Worm (Caenorhabditis elegans): Measurements from ENCODE around the gene C07A12.2.

Gene C07A12.2

DNA sequence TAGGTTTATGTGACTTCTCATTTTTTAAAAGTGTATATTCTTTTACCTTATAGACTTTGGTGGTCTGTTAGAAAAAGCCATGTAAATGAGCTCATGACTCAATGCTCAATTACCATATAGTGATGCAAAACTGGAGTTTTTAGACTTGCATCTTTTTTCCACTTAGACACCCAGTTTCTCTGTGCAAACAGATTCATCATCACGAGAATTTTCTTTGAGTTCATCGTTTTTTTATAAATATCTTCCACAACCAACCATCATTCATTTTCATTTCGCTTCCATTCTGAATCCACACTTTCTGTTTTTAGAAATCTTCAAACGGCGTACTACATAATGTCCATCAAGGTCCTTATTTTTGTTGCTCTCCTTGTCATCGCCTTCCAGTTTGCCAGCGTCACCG, at the start of gene C07A12.2:
TSS of gene C07A12.2 (plus strand) at position 301 of the 400 bp plus-strand sequence.
- TF ChIP-seq tra-4 (tag; optimal IDR thresholded peaks at IDR 0.05): no peak
- TF ChIP-seq hmbx-1 (tag; optimal IDR thresholded peaks at IDR 0.05): no peak
- no peak for TF ChIP-seq tbx-37 (GFP tag; conservative IDR thresholded peaks at IDR 0.05)

DNA sequence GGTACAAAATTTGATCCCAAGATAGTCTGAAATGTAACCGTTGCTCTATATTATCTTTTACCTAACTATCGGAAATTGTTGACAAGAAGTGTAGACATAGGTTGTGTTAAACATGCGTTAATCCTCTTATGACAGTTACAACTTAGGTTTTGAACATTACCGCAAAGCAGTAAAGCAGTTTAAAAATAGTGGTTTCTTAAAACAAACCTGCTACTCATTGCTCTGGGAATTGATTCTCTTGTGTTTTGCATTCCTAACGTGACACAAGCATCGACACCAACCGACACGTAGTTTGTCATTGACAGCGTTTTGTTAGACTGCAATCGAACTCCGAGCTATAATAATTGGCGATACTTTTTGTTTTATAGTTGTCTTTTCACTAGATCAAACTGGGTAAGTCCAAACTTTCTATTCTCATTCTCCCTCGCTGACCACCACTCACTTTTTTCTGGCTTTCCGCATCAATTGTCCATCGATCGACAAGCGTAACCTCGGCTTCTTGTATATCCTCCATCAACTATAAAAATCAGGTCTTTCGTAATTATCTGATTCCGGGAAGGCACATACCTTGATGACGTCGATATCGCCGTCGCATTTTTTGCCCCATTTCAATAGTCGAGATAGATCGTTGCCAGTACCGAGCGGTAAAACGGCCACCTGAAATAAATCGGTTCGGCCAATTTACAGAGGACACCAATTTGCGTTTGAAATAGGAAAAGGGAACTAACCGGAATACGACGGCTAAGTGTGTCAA, 48.7 kb upstream of the C07A12.2 start:
- TF ChIP-seq hmbx-1 (tag; optimal IDR thresholded peaks at IDR 0.05) (no peak), tra-4 (tag; optimal IDR thresholded peaks at IDR 0.05) (no peak), aly-1 (tag; optimal IDR thresholded peaks at IDR 0.05) (no peak), F13C5.2 (tag; optimal IDR thresholded peaks at IDR 0.05) (no peak), pes-1 (GFP tag; IDR thresholded peaks at IDR 0.05) (no peak), ceh-13 (GFP tag; optimal IDR thresholded peaks at IDR 0.05) (no peak), tbx-11 (GFP tag; IDR thresholded peaks at IDR 0.05) (no peak), ets-7 (tag; optimal IDR thresholded peaks at IDR 0.05) (no peak), ceh-36 (tag; optimal IDR thresholded peaks at IDR 0.05) (no peak), ama-1 (optimal IDR thresholded peaks at IDR 0.05) (no peak), hmg-4 (GFP tag; optimal IDR thresholded peaks at IDR 0.05) (no peak), hnd-1 (tag; optimal IDR thresholded peaks at IDR 0.05) (no peak), B0310.2 (tag; optimal IDR thresholded peaks at IDR 0.05) (no peak), tbx-37 (GFP tag; conservative IDR thresholded peaks at IDR 0.05) (no peak), sea-1 (GFP tag; conservative IDR thresholded peaks at IDR 0.05) (no peak), flt-1 (GFP tag; IDR thresholded peaks at IDR 0.05) (no peak), scrt-1 (GFP tag; IDR thresholded peaks at IDR 0.05) (no peak)

DNA sequence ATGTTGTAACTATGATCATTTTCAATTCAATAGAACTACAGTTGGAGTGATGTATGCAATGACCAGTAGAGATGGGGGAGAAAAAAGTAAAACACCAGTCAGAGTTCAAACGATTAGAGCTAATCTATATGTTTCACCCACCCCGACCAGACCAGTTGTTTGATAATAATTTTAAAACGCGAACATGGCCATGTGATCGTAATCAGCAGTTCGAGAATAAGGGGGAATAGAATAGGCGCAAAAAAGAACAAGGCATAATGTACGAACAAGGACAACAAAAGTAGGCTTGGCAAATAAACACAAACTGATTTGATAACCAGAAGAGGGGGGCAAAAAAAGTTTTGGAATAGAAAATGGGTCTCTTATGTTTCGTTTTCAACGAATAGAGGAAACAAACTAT, 46.6 kb upstream of the C07A12.2 start:
- TF ChIP-seq pes-1 (GFP tag; IDR thresholded peaks at IDR 0.05): no peak
- no peak for TF ChIP-seq hmbx-1 (tag; optimal IDR thresholded peaks at IDR 0.05)
- TF ChIP-seq flt-1 (GFP tag; IDR thresholded peaks at IDR 0.05): no peak
- TF ChIP-seq ceh-13 (GFP tag; optimal IDR thresholded peaks at IDR 0.05): no peak
- TF ChIP-seq tra-4 (tag; optimal IDR thresholded peaks at IDR 0.05): no peak
- no peak for TF ChIP-seq tbx-11 (GFP tag; IDR thresholded peaks at IDR 0.05)
- no peak for TF ChIP-seq hmg-4 (GFP tag; optimal IDR thresholded peaks at IDR 0.05)
- no peak for TF ChIP-seq ets-7 (tag; optimal IDR thresholded peaks at IDR 0.05)
- TF ChIP-seq sea-1 (GFP tag; conservative IDR thresholded peaks at IDR 0.05): no peak
- no peak for TF ChIP-seq ama-1 (optimal IDR thresholded peaks at IDR 0.05)
- TF ChIP-seq B0310.2 (tag; optimal IDR thresholded peaks at IDR 0.05): no peak
- TF ChIP-seq tbx-37 (GFP tag; conservative IDR thresholded peaks at IDR 0.05): no peak
- no peak for TF ChIP-seq F13C5.2 (tag; optimal IDR thresholded peaks at IDR 0.05)
- TF ChIP-seq aly-1 (tag; optimal IDR thresholded peaks at IDR 0.05): no peak
- no peak for TF ChIP-seq scrt-1 (GFP tag; IDR thresholded peaks at IDR 0.05)
- TF ChIP-seq hnd-1 (tag; optimal IDR thresholded peaks at IDR 0.05): no peak
- TF ChIP-seq ceh-36 (tag; optimal IDR thresholded peaks at IDR 0.05): no peak

DNA sequence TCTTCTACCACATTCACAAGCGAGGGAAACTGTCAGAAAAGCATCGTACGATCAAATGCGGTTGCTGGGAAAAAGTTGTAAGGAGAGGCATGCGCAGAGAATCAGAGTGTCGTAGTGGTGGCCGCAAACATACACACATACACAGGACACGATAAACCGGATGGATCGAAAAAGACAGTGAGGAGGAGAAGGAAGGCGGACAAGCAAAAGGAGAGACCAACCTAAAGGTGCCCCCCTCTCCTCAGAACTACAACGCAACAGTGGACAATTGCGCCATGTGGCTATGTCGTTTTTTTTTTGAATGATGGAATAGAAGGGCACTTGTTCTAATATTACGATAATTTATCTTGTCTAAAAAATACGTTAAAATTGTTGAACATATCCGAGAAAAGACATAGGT, 46.2 kb upstream of the C07A12.2 start:
- TF ChIP-seq aly-1 (tag; optimal IDR thresholded peaks at IDR 0.05) (no peak), hmg-4 (GFP tag; optimal IDR thresholded peaks at IDR 0.05) (peak; percentile 77)

DNA sequence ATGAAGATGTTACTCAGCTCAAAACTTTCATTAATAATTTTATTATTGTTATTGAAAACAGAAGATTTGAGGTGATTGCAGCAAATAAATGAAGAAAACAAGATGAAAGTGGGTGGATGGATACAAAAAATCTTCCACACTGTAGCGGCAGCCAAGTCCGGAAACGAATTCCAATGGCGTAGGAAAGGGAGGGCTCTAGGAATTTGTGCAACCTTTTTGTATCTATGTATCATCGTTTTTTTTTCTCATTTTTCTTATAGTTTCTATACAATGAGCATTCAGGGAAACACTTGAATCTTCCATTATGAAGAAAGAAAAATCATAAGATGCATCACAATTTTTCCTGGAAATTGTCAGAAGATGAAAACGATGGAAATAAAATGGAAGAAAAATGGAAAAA, 44.1 kb upstream of the C07A12.2 start:
- TF ChIP-seq hmbx-1 (tag; optimal IDR thresholded peaks at IDR 0.05): no peak
- no peak for TF ChIP-seq ceh-36 (tag; optimal IDR thresholded peaks at IDR 0.05)
- TF ChIP-seq ama-1 (optimal IDR thresholded peaks at IDR 0.05): no peak
- TF ChIP-seq sea-1 (GFP tag; conservative IDR thresholded peaks at IDR 0.05): no peak
- TF ChIP-seq tra-4 (tag; optimal IDR thresholded peaks at IDR 0.05): no peak
- no peak for TF ChIP-seq F13C5.2 (tag; optimal IDR thresholded peaks at IDR 0.05)
- no peak for TF ChIP-seq hnd-1 (tag; optimal IDR thresholded peaks at IDR 0.05)
- TF ChIP-seq aly-1 (tag; optimal IDR thresholded peaks at IDR 0.05): no peak
- TF ChIP-seq flt-1 (GFP tag; IDR thresholded peaks at IDR 0.05): no peak
- no peak for TF ChIP-seq tbx-37 (GFP tag; conservative IDR thresholded peaks at IDR 0.05)
- no peak for TF ChIP-seq B0310.2 (tag; optimal IDR thresholded peaks at IDR 0.05)
- no peak for TF ChIP-seq hmg-4 (GFP tag; optimal IDR thresholded peaks at IDR 0.05)
- TF ChIP-seq pes-1 (GFP tag; IDR thresholded peaks at IDR 0.05): no peak
- TF ChIP-seq ets-7 (tag; optimal IDR thresholded peaks at IDR 0.05): no peak
- TF ChIP-seq ceh-13 (GFP tag; optimal IDR thresholded peaks at IDR 0.05): no peak
- no peak for TF ChIP-seq tbx-11 (GFP tag; IDR thresholded peaks at IDR 0.05)

DNA sequence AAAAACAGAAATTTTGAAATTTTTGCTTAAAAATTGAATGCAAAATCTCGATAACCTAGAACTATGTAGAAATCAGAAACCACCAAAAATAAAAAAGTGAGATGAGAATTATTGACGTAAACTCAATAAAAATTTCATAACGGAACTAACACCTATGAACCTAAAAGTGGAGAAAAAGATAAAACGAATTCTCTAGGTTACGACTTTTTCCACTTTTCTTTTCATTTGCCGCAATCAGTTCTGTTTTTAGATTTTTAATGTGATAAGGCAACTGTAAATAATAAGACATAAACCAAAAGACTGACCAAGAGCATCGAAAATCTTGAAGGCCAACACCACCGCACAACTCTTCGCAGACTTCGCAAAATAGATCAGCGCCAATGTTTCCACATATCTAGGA, 42.6 kb upstream of the C07A12.2 start:
- TF ChIP-seq scrt-1 (GFP tag; IDR thresholded peaks at IDR 0.05) (no peak), tbx-11 (GFP tag; IDR thresholded peaks at IDR 0.05) (no peak), hmg-4 (GFP tag; optimal IDR thresholded peaks at IDR 0.05) (no peak), hmbx-1 (tag; optimal IDR thresholded peaks at IDR 0.05) (no peak)

DNA sequence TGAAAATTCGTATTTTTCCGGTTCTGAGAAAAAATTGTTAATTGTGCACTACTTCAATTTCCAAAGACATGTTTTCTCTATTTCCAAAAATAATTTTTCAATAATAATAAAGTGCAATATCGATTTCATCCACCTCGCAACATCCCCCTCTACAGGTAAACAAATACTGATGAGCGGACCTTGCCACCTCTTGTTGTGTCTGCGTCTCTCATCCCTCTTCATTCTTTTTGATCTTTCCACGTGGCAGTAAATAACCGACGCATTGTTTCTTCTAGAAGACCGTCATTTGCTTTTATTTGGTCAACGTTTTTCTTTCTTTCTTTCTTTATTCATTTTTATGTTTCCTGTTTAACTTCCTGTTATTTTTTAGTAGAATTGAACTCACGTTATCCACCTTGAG, 41.4 kb upstream of the C07A12.2 start:
- TF ChIP-seq tbx-11 (GFP tag; IDR thresholded peaks at IDR 0.05) (no peak), aly-1 (tag; optimal IDR thresholded peaks at IDR 0.05) (no peak), scrt-1 (GFP tag; IDR thresholded peaks at IDR 0.05) (no peak), flt-1 (GFP tag; IDR thresholded peaks at IDR 0.05) (no peak), hmg-4 (GFP tag; optimal IDR thresholded peaks at IDR 0.05) (no peak), hmbx-1 (tag; optimal IDR thresholded peaks at IDR 0.05) (no peak), ceh-36 (tag; optimal IDR thresholded peaks at IDR 0.05) (no peak), F13C5.2 (tag; optimal IDR thresholded peaks at IDR 0.05) (no peak), ets-7 (tag; optimal IDR thresholded peaks at IDR 0.05) (no peak), ama-1 (optimal IDR thresholded peaks at IDR 0.05) (no peak), sea-1 (GFP tag; conservative IDR thresholded peaks at IDR 0.05) (no peak)

DNA sequence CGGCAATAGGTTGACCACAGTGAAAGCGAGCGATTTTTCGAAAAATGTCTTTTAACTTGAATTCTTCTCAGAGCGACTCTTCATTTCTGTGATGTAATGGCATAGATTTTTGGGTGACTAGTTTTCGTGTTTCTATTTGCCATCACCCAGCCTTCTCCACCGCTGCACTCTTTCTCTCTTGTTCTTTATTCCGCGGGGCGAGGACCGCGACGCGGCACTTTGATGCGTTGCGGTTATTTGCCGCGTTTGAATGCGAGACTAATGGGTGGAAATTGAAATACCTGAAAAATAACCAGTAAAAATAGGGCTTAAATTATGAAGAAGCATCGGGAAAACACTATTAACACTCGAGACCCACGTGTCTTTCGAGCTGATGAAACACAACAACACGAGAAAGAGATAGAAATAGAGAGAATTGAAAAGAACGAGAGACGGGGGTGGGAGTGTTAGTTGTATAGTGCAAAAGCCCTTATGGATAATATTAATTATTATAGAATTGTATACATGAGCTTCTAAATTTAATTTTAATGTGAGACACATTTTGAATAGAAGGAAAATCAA, 40.5 kb upstream of the C07A12.2 start, which contains the start of gene dgk-2:
TSS of gene dgk-2 (minus strand) at position 281 of the 561 bp plus-strand sequence.
- TF ChIP-seq flt-1 (GFP tag; IDR thresholded peaks at IDR 0.05): no peak
- TF ChIP-seq pes-1 (GFP tag; IDR thresholded peaks at IDR 0.05): no peak
- no peak for TF ChIP-seq scrt-1 (GFP tag; IDR thresholded peaks at IDR 0.05)
- TF ChIP-seq hnd-1 (tag; optimal IDR thresholded peaks at IDR 0.05): no peak
- TF ChIP-seq ceh-13 (GFP tag; optimal IDR thresholded peaks at IDR 0.05): no peak
- no peak for TF ChIP-seq B0310.2 (tag; optimal IDR thresholded peaks at IDR 0.05)
- peak; percentile 49 for TF ChIP-seq F13C5.2 (tag; optimal IDR thresholded peaks at IDR 0.05)
- no peak for TF ChIP-seq ceh-36 (tag; optimal IDR thresholded peaks at IDR 0.05)
- no peak for TF ChIP-seq hmbx-1 (tag; optimal IDR thresholded peaks at IDR 0.05)
- TF ChIP-seq tbx-37 (GFP tag; conservative IDR thresholded peaks at IDR 0.05): no peak
- peak; percentile 51; the same call in 1 of the 2 replicates for TF ChIP-seq sea-1 (GFP tag; conservative IDR thresholded peaks at IDR 0.05)
- no peak for TF ChIP-seq tbx-11 (GFP tag; IDR thresholded peaks at IDR 0.05)
- no peak for TF ChIP-seq ama-1 (optimal IDR thresholded peaks at IDR 0.05)
- TF ChIP-seq tra-4 (tag; optimal IDR thresholded peaks at IDR 0.05): no peak
- TF ChIP-seq ets-7 (tag; optimal IDR thresholded peaks at IDR 0.05): no peak
- TF ChIP-seq hmg-4 (GFP tag; optimal IDR thresholded peaks at IDR 0.05): peak; percentile 25
- no peak for TF ChIP-seq aly-1 (tag; optimal IDR thresholded peaks at IDR 0.05)
